Fruit fly (Drosophila melanogaster): ENCODE data around the gene msn.
A peak's percentile ranks its signal among the peaks of the same experiment; 100 is the strongest.

msn gene

dm6 chr3L:2533732-2534073, 52.6 kb downstream of the msn start (continued):
- TF ChIP-seq dsx (GFP tag; optimal IDR thresholded peaks at IDR 0.05; ENCODE audit: poor library complexity, severe bottlenecking) (peak; percentile 72), Ets21C (GFP tag; optimal IDR thresholded peaks at IDR 0.05) (no peak), Eip78C (GFP tag) (peak; percentile 94), CG31627 (GFP tag; optimal IDR thresholded peaks at IDR 0.05) (peak; percentile 57), CG9139 (GFP tag; optimal IDR thresholded peaks at IDR 0.05) (peak; percentile 25), Hr39 (GFP tag; optimal IDR thresholded peaks at IDR 0.05) (peak; percentile 56), Gug (GFP tag; IDR thresholded peaks at IDR 0.05) (peak; percentile 86), OdsH (GFP tag; optimal IDR thresholded peaks at IDR 0.05) (peak; percentile 67), fd85E (GFP tag; optimal IDR thresholded peaks at IDR 0.05) (no peak), Blimp-1 (GFP tag; optimal IDR thresholded peaks at IDR 0.05) (no peak), Sox15 (GFP tag; optimal IDR thresholded peaks at IDR 0.05) (no peak), ss (GFP tag; optimal IDR thresholded peaks at IDR 0.05) (peak in 1 of 2 experiments; percentile 37), pdm3 (GFP tag; optimal IDR thresholded peaks at IDR 0.05) (peak; percentile 68), CG3919 (GFP tag; optimal IDR thresholded peaks at IDR 0.05) (peak; percentile 86)

- TF ChIP-seq CG3032 (tag; optimal IDR thresholded peaks at IDR 0.05) (peak; percentile 44), CG34406 (GFP tag; optimal IDR thresholded peaks at IDR 0.05) (no peak), Eip78C (GFP tag) (peak; percentile 83), achi (GFP tag; optimal IDR thresholded peaks at IDR 0.05) (no peak), Sox14 (GFP tag; optimal IDR thresholded peaks at IDR 0.05) (peak; percentile 14), Hr39 (GFP tag; optimal IDR thresholded peaks at IDR 0.05) (no peak), CG10669 (GFP tag; optimal IDR thresholded peaks at IDR 0.05) (peak; percentile 66), CG11294 (GFP tag; IDR thresholded peaks at IDR 0.05) (no peak), eg (GFP tag; IDR thresholded peaks at IDR 0.05) (0 out of 3 replicates have a peak, but pooled peaks have one; percentile 14), cyc (GFP tag; optimal IDR thresholded peaks at IDR 0.05) (peak; percentile 36), CG4318 (GFP tag; optimal IDR thresholded peaks at IDR 0.05) (peak; percentile 45), CG6792 (GFP tag; optimal IDR thresholded peaks at IDR 0.05) (no peak), esn (GFP tag; optimal IDR thresholded peaks at IDR 0.05) (peak; percentile 16), Hr4 (GFP tag; optimal IDR thresholded peaks at IDR 0.05) (peak; percentile 38), Sox102F (GFP tag; optimal IDR thresholded peaks at IDR 0.05) (peak; percentile 24), CG7368 (GFP tag; optimal IDR thresholded peaks at IDR 0.05) (no peak), dsx (GFP tag; optimal IDR thresholded peaks at IDR 0.05; ENCODE audit: poor library complexity, severe bottlenecking) (peak; percentile 46), Ets96B (tag; optimal IDR thresholded peaks at IDR 0.05) (peak; percentile 56), OdsH (GFP tag; optimal IDR thresholded peaks at IDR 0.05) (peak; percentile 23), CG1621 (tag; optimal IDR thresholded peaks at IDR 0.05) (no peak), lz (GFP tag; optimal IDR thresholded peaks at IDR 0.05) (peak; percentile 33), CG6276 (GFP tag; optimal IDR thresholded peaks at IDR 0.05) (peak; percentile 55), svp (GFP tag) (peak; percentile 94), Blimp-1 (GFP tag; optimal IDR thresholded peaks at IDR 0.05) (peak; percentile 14), dac (GFP tag; optimal IDR thresholded peaks at IDR 0.05) (no peak), CG6808 (GFP tag; optimal IDR thresholded peaks at IDR 0.05) (peak; percentile 46), CG8119 (GFP tag; IDR thresholded peaks at IDR 0.05) (peak; percentile 26; the same call in 1 of the 3 replicates), CG10631 (GFP tag; optimal IDR thresholded peaks at IDR 0.05) (peak; percentile 16), CG3919 (GFP tag; optimal IDR thresholded peaks at IDR 0.05) (peak; percentile 39), pdm3 (GFP tag; optimal IDR thresholded peaks at IDR 0.05) (peak; percentile 20), Sox15 (GFP tag; optimal IDR thresholded peaks at IDR 0.05) (no peak), topi (GFP tag; optimal IDR thresholded peaks at IDR 0.05) (peak; percentile 51), Lpt (GFP tag; optimal IDR thresholded peaks at IDR 0.05) (no peak), fkh (GFP tag; optimal IDR thresholded peaks at IDR 0.05) (no peak), CG32006 (GFP tag; optimal IDR thresholded peaks at IDR 0.05) (peak; percentile 51), Met (GFP tag; optimal IDR thresholded peaks at IDR 0.05) (peak; percentile 48), Smox (GFP tag; optimal IDR thresholded peaks at IDR 0.05) (peak; percentile 10), fd59A (GFP tag; optimal IDR thresholded peaks at IDR 0.05) (no peak), ss (GFP tag; optimal IDR thresholded peaks at IDR 0.05) (peak; percentile 18 to 46), fd85E (GFP tag; optimal IDR thresholded peaks at IDR 0.05) (no peak), spab (GFP tag; optimal IDR thresholded peaks at IDR 0.05) (peak; percentile 60)
These were observed 53.2 kb downstream of the msn start for dm6 chr3L:2533000-2533731.
